Fruit fly (Drosophila melanogaster) whole organism, embryonic: ENCODE results near the gene CG42340.
"Not testable (repeated sequence)": the region's sequence is repeated elsewhere in the genome, so short reads cannot be mapped to it uniquely, and the experiment has no call there.

Experiments used
- CG11398 ChIP-seq: fragments of 200-800 bp; sonication (Bioruptor generic); optimal IDR thresholded peaks from 2 replicates; lab custom pipeline; 2016; ENCODE audit warnings: missing biosample characterization, missing genetic modification characterization
- CG1647 ChIP-seq: fragments of 200-800 bp; sonication (Bioruptor generic); optimal IDR thresholded peaks from 3 replicates; lab custom pipeline; 2016; ENCODE audit warnings: missing biosample characterization, missing genetic modification characterization
- CG17802 ChIP-seq: fragments of 200-800 bp; sonication (Bioruptor generic); optimal IDR thresholded peaks from 2 replicates; lab custom pipeline; 2018; ENCODE audit warnings: missing biosample characterization, mild to moderate bottlenecking, missing genetic modification characterization, moderate library complexity
- da ChIP-seq: fragments of 200-800 bp; sonication (Bioruptor generic); optimal IDR thresholded peaks from 2 replicates; lab custom pipeline; 2016; ENCODE audit warnings: missing biosample characterization, missing genetic modification characterization
- oc ChIP-seq: fragments of 200-800 bp; sonication (Bioruptor generic); optimal IDR thresholded peaks from 2 replicates; lab custom pipeline; 2018; ENCODE audit warnings: missing biosample characterization, mild to moderate bottlenecking, missing genetic modification characterization, moderate library complexity
- vnd ChIP-seq: fragments of 200-800 bp; sonication (Bioruptor generic); IDR thresholded peaks from 3 replicates; pipeline ENCODE4 v1.3.6; 2022; ENCODE audit warnings: missing biosample characterization, missing genetic modification characterization; ENCODE audit not compliant: partially characterized antibody

- TF ChIP-seq vnd (GFP tag; lab: Robert Waterston, UW); oc (tag; lab: Kevin White, UChicago); da (GFP tag; lab: Kevin White, UChicago); CG1647; CG17802 (tag; lab: Kevin White, UChicago); CG11398 (GFP tag; lab: Kevin White, UChicago): not testable (repeated sequence)
Observed at dm6 chrX:6400000-6400399, 124.1 kb downstream of the CG42340 start, which contains the start of gene CG33669.
